Worm (Caenorhabditis elegans): ENCODE data around the gene ant-1.1.

DNA sequence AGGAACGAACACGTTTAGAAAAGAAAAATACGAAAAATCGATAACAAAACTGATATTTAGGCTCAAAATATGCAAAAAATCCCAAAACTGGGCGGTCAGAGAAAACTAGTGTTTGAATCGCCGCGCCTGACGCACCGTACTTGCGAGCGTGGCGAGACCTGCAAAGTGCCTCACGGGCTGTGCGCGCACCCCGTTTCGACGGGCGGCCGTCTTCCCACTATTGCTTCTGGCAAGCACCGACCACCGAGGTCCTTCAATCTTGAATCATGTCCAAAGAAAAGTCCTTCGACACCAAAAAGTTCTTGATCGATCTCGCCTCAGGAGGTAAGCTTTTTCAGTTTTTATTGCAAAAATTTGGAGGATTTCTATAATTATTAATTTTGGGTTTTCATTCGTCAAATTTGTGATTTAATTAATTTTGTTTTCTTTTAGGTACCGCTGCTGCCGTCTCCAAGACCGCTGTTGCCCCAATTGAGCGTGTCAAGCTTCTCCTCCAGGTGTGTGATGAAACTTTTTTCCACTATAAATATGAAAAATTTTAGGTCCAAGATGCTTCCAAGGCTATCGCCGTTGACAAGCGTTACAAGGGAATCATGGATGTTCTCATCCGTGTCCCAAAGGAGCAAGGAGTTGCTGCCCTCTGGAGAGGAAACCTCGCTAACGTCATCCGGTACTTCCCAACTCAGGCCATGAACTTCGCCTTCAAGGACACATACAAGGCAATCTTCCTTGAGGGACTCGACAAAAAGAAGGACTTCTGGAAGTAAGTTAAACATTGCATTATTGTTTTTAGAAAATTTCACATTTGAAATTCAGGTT, at the start of gene ant-1.1:
- no peak for TF ChIP-seq zag-1 (tag; optimal IDR thresholded peaks at IDR 0.05)
- TF ChIP-seq daf-8 (GFP tag; IDR thresholded peaks at IDR 0.05) = no peak
- no peak for TF ChIP-seq lin-39 (tag; optimal IDR thresholded peaks at IDR 0.05)
- TF ChIP-seq dve-1 (tag; optimal IDR thresholded peaks at IDR 0.05; ENCODE audit: insufficient read depth) = peak; percentile 93
- TF ChIP-seq nhr-237 (tag; optimal IDR thresholded peaks at IDR 0.05) = no peak
- TF ChIP-seq lsy-2 (tag; optimal IDR thresholded peaks at IDR 0.05) = peak; percentile 98 to 99
- TF ChIP-seq snpc-1.2 (GFP tag; IDR thresholded peaks at IDR 0.05) = 0 out of 2 replicates have a peak, but pooled peaks have one; percentile 43
- TF ChIP-seq ceh-82 (tag; optimal IDR thresholded peaks at IDR 0.05) = no peak
- TF ChIP-seq daf-12 (tag; optimal IDR thresholded peaks at IDR 0.05) = no peak
